ENCODE assay signal across 4 fruit fly cellular contexts in genomic region chr3R:7964751-7965319, dm6.
TF ChIP-seq lines count a peak whose summit lies in the region.

No protein-coding gene starts in this region.

- no peak for TF ChIP-seq CTCF in whole organism, embryonic (GFP tag; optimal IDR thresholded peaks at IDR 0.05; lab: Kevin White, UChicago)

TF ChIP-seq in whole organism, adult, 20 proteins besides CTCF, POLR2A, EP300 and RAD21:
- TF ChIP-seq bab1 (GFP tag; optimal IDR thresholded peaks at IDR 0.05; lab: Kevin White, UChicago): no peak
- TF ChIP-seq CG12768 (GFP tag; optimal IDR thresholded peaks at IDR 0.05; lab: Kevin White, UChicago): no peak
- peak; percentile 84 for TF ChIP-seq tj (GFP tag; optimal IDR thresholded peaks at IDR 0.05; lab: Kevin White, UChicago)
- no peak for TF ChIP-seq ovo (GFP tag; optimal IDR thresholded peaks at IDR 0.05; lab: Kevin White, UChicago)
- no peak for TF ChIP-seq Hr96 (GFP tag; optimal IDR thresholded peaks at IDR 0.05; lab: Kevin White, UChicago)
- TF ChIP-seq Mnt (GFP tag; optimal IDR thresholded peaks at IDR 0.05; lab: Kevin White, UChicago): peak; percentile 70
- TF ChIP-seq CG33017 (tag; optimal IDR thresholded peaks at IDR 0.05; lab: Kevin White, UChicago): peak; percentile 16
- no peak for TF ChIP-seq CG5204 (GFP tag; optimal IDR thresholded peaks at IDR 0.05; lab: Kevin White, UChicago)
- TF ChIP-seq CG7101 (tag; optimal IDR thresholded peaks at IDR 0.05; lab: Kevin White, UChicago): no peak
- no peak for TF ChIP-seq kay (GFP tag; lab: Kevin White, UChicago; ENCODE audit: borderline replicate concordance)
- peak; percentile 77 for TF ChIP-seq cic (GFP tag; optimal IDR thresholded peaks at IDR 0.05; lab: Kevin White, UChicago)
- TF ChIP-seq Crg-1 (GFP tag; optimal IDR thresholded peaks at IDR 0.05; lab: Kevin White, UChicago): peak; percentile 19
TF ChIP-seq in whole organism, adult: peak in this region for 5.

TF ChIP-seq in whole organism, embryonic, 481 proteins besides CTCF, POLR2A, EP300 and RAD21 (continues in another document):
- TF ChIP-seq Asciz (GFP tag; optimal IDR thresholded peaks at IDR 0.05; lab: Kevin White, UChicago): peak; percentile 15
- TF ChIP-seq bbx (GFP tag; IDR thresholded peaks at IDR 0.05; lab: Robert Waterston, UW; ENCODE audit: partially characterized antibody): no peak
- TF ChIP-seq CG17802 (tag; optimal IDR thresholded peaks at IDR 0.05; lab: Kevin White, UChicago): no peak
- TF ChIP-seq CG7271 (tag; optimal IDR thresholded peaks at IDR 0.05; lab: Kevin White, UChicago): no peak
- TF ChIP-seq Sry-β (GFP tag; optimal IDR thresholded peaks at IDR 0.05; lab: Kevin White, UChicago): no peak
- no peak for TF ChIP-seq gem (tag; optimal IDR thresholded peaks at IDR 0.05; lab: Kevin White, UChicago)
- peak; percentile 8 for TF ChIP-seq CG34376 (GFP tag; optimal IDR thresholded peaks at IDR 0.05; lab: Kevin White, UChicago)
- no peak for TF ChIP-seq disco-r (GFP tag; optimal IDR thresholded peaks at IDR 0.05; lab: Kevin White, UChicago)
- no peak for TF ChIP-seq Xbp1 (GFP tag; optimal IDR thresholded peaks at IDR 0.05; lab: Kevin White, UChicago)
- TF ChIP-seq CG15696 (tag; optimal IDR thresholded peaks at IDR 0.05; lab: Kevin White, UChicago): peak; percentile 13
- no peak for TF ChIP-seq CG10565 (GFP tag; optimal IDR thresholded peaks at IDR 0.05; lab: Kevin White, UChicago)
- no peak for TF ChIP-seq pnt (GFP tag; optimal IDR thresholded peaks at IDR 0.05; lab: Kevin White, UChicago)
- TF ChIP-seq z (GFP tag; IDR thresholded peaks at IDR 0.05; lab: Robert Waterston, UW): 0 out of 3 replicates have a peak, but pooled peaks have one; percentile 14
- peak; percentile 90 for TF ChIP-seq CG8281 (tag; optimal IDR thresholded peaks at IDR 0.05; lab: Kevin White, UChicago)
- TF ChIP-seq GATAe (GFP tag; conservative IDR thresholded peaks at IDR 0.05; lab: Robert Waterston, UW): peak; percentile 63
- no peak for TF ChIP-seq BtbVII (GFP tag; optimal IDR thresholded peaks at IDR 0.05; lab: Kevin White, UChicago)
- TF ChIP-seq crc (GFP tag; optimal IDR thresholded peaks at IDR 0.05; lab: Kevin White, UChicago): no peak
- no peak for TF ChIP-seq gfzf (GFP tag; optimal IDR thresholded peaks at IDR 0.05; lab: Kevin White, UChicago)
- no peak for TF ChIP-seq Dbx (GFP tag; IDR thresholded peaks at IDR 0.05; lab: Robert Waterston, UW)
- TF ChIP-seq CG2199 (GFP tag; IDR thresholded peaks at IDR 0.05; lab: Robert Waterston, UW): 0 out of 3 replicates have a peak, but pooled peaks have one; percentile 69
- peak; percentile 6 for TF ChIP-seq cwo (GFP tag; optimal IDR thresholded peaks at IDR 0.05; lab: Kevin White, UChicago)
- 0 out of 3 replicates have a peak, but pooled peaks have one; percentile 16 for TF ChIP-seq row (GFP tag; IDR thresholded peaks at IDR 0.05; lab: Robert Waterston, UW)
- TF ChIP-seq CG6813 (GFP tag; optimal IDR thresholded peaks at IDR 0.05; lab: Kevin White, UChicago): peak; percentile 33
- TF ChIP-seq D19B (GFP tag; optimal IDR thresholded peaks at IDR 0.05; lab: Kevin White, UChicago): peak; percentile 95
- TF ChIP-seq CG11504 (tag; optimal IDR thresholded peaks at IDR 0.05; lab: Kevin White, UChicago): peak; percentile 82
- peak; percentile 69 for TF ChIP-seq grn (GFP tag; optimal IDR thresholded peaks at IDR 0.05; lab: Kevin White, UChicago)

TF ChIP-seq in whole organism, prepupa, 60 proteins besides CTCF, POLR2A, EP300 and RAD21:
- no peak for TF ChIP-seq Sox102F (GFP tag; optimal IDR thresholded peaks at IDR 0.05; lab: Kevin White, UChicago)
- TF ChIP-seq CG8632 (GFP tag; optimal IDR thresholded peaks at IDR 0.05; lab: Kevin White, UChicago): no peak
- TF ChIP-seq spab (GFP tag; optimal IDR thresholded peaks at IDR 0.05; lab: Kevin White, UChicago): no peak
- no peak for TF ChIP-seq acj6 (GFP tag; optimal IDR thresholded peaks at IDR 0.05; lab: Kevin White, UChicago)
- TF ChIP-seq Eip78C (GFP tag; lab: Kevin White, UChicago): no peak
- no peak for TF ChIP-seq net (GFP tag; optimal IDR thresholded peaks at IDR 0.05; lab: Kevin White, UChicago)
- TF ChIP-seq CG11762 (GFP tag; optimal IDR thresholded peaks at IDR 0.05; lab: Kevin White, UChicago; ENCODE audit: insufficient read depth): no peak
- TF ChIP-seq ss (GFP tag; optimal IDR thresholded peaks at IDR 0.05; lab: Kevin White, UChicago): no peak
- TF ChIP-seq CG31627 (GFP tag; optimal IDR thresholded peaks at IDR 0.05; lab: Kevin White, UChicago): no peak
- no peak for TF ChIP-seq eg (GFP tag; IDR thresholded peaks at IDR 0.05; lab: Robert Waterston, UW)
- TF ChIP-seq svp (GFP tag; lab: Kevin White, UChicago): peak; percentile 55
- no peak for TF ChIP-seq CG34406 (GFP tag; optimal IDR thresholded peaks at IDR 0.05; lab: Kevin White, UChicago)
- TF ChIP-seq cyc (GFP tag; optimal IDR thresholded peaks at IDR 0.05; lab: Kevin White, UChicago): no peak
- TF ChIP-seq fd59A (GFP tag; optimal IDR thresholded peaks at IDR 0.05; lab: Kevin White, UChicago): no peak
- no peak for TF ChIP-seq CG6854 (GFP tag; optimal IDR thresholded peaks at IDR 0.05; lab: Kevin White, UChicago)
- TF ChIP-seq Lpt (GFP tag; optimal IDR thresholded peaks at IDR 0.05; lab: Kevin White, UChicago): no peak
- no peak for TF ChIP-seq Eip93F (GFP tag; optimal IDR thresholded peaks at IDR 0.05; lab: Kevin White, UChicago)
- no peak for TF ChIP-seq Gug (GFP tag; IDR thresholded peaks at IDR 0.05; lab: Robert Waterston, UW)
- TF ChIP-seq CG8119 (GFP tag; IDR thresholded peaks at IDR 0.05; lab: Robert Waterston, UW): no peak
- TF ChIP-seq fkh (GFP tag; optimal IDR thresholded peaks at IDR 0.05; lab: Kevin White, UChicago): peak; percentile 38
- no peak for TF ChIP-seq CG9139 (GFP tag; optimal IDR thresholded peaks at IDR 0.05; lab: Kevin White, UChicago)
- TF ChIP-seq dsx (GFP tag; optimal IDR thresholded peaks at IDR 0.05; lab: Kevin White, UChicago; ENCODE audit: poor library complexity, severe bottlenecking): peak; percentile 95
- TF ChIP-seq vri (GFP tag; optimal IDR thresholded peaks at IDR 0.05; lab: Kevin White, UChicago): peak; percentile 30
- TF ChIP-seq lz (GFP tag; optimal IDR thresholded peaks at IDR 0.05; lab: Kevin White, UChicago): no peak
- TF ChIP-seq Sox15 (GFP tag; optimal IDR thresholded peaks at IDR 0.05; lab: Kevin White, UChicago): no peak
- no peak for TF ChIP-seq Hr39 (GFP tag; optimal IDR thresholded peaks at IDR 0.05; lab: Kevin White, UChicago)
- no peak for TF ChIP-seq CG11294 (GFP tag; IDR thresholded peaks at IDR 0.05; lab: Robert Waterston, UW)
- TF ChIP-seq CG11902 (GFP tag; optimal IDR thresholded peaks at IDR 0.05; lab: Kevin White, UChicago): no peak
- TF ChIP-seq CG6276 (GFP tag; optimal IDR thresholded peaks at IDR 0.05; lab: Kevin White, UChicago): no peak
- no peak for TF ChIP-seq CG15336 (GFP tag; IDR thresholded peaks at IDR 0.05; lab: Robert Waterston, UW)

TF ChIP-seq in whole organism, wandering third instar larva, 38 proteins besides CTCF, POLR2A, EP300 and RAD21:
- no peak for TF ChIP-seq Jra (GFP tag; optimal IDR thresholded peaks at IDR 0.05; lab: Kevin White, UChicago)
- TF ChIP-seq tai (GFP tag; optimal IDR thresholded peaks at IDR 0.05; lab: Kevin White, UChicago): no peak
- peak; percentile 33 for TF ChIP-seq psq (GFP tag; optimal IDR thresholded peaks at IDR 0.05; lab: Kevin White, UChicago)
- TF ChIP-seq Dfd (GFP tag; optimal IDR thresholded peaks at IDR 0.05; lab: Kevin White, UChicago): no peak
- no peak for TF ChIP-seq Vsx2 (GFP tag; optimal IDR thresholded peaks at IDR 0.05; lab: Kevin White, UChicago; ENCODE audit: partially characterized antibody)
- TF ChIP-seq HLH106 (tag; optimal IDR thresholded peaks at IDR 0.05; lab: Kevin White, UChicago): no peak
- peak; percentile 60 for TF ChIP-seq Dif (GFP tag; optimal IDR thresholded peaks at IDR 0.05; lab: Kevin White, UChicago; ENCODE audit: partially characterized antibody)
- TF ChIP-seq jim (GFP tag; optimal IDR thresholded peaks at IDR 0.05; lab: Kevin White, UChicago): no peak
- TF ChIP-seq Abd-B (GFP tag; optimal IDR thresholded peaks at IDR 0.05; lab: Kevin White, UChicago): no peak
- TF ChIP-seq br (GFP tag; optimal IDR thresholded peaks at IDR 0.05; lab: Kevin White, UChicago): peak; percentile 29
- TF ChIP-seq CG32264 (GFP tag; optimal IDR thresholded peaks at IDR 0.05; lab: Kevin White, UChicago): no peak
- TF ChIP-seq CG9705 (GFP tag; optimal IDR thresholded peaks at IDR 0.05; lab: Kevin White, UChicago): no peak
- TF ChIP-seq dl (GFP tag; optimal IDR thresholded peaks at IDR 0.05; lab: Kevin White, UChicago; ENCODE audit: insufficient read depth in 1 of 2, partially characterized antibody in 2 of 2): no peak
- TF ChIP-seq foxo (GFP tag; optimal IDR thresholded peaks at IDR 0.05; lab: Kevin White, UChicago): no peak
- no peak for TF ChIP-seq Myc (optimal IDR thresholded peaks at IDR 0.05; lab: Kevin White, UChicago)
- no peak for TF ChIP-seq sage (GFP tag; optimal IDR thresholded peaks at IDR 0.05; lab: Kevin White, UChicago)
- no peak for TF ChIP-seq CrebA (GFP tag; optimal IDR thresholded peaks at IDR 0.05; lab: Kevin White, UChicago; ENCODE audit: borderline replicate concordance)
- peak; percentile 23 for TF ChIP-seq fru (GFP tag; optimal IDR thresholded peaks at IDR 0.05; lab: Kevin White, UChicago)
